Worm (Caenorhabditis elegans) whole organism, L1 larva: Measurements from ENCODE around the gene F53B1.8.

Experiments
- C04F5.9 ChIP-seq: sonication (generic microtip); optimal IDR thresholded peaks from 2 replicates; lab custom pipeline; 2016; ENCODE audit warnings: missing genetic modification characterization, missing compliant biosample characterization
- C16A3.4 ChIP-seq: fragments of 150-350 bp; optimal IDR thresholded peaks from 2 replicates; lab custom pipeline; 2014; ENCODE audit warnings: missing biosample characterization, missing genetic modification characterization
- aha-1 ChIP-seq: fragments of 150-350 bp; optimal IDR thresholded peaks from 2 replicates; lab custom pipeline; 2014; ENCODE audit warnings: missing biosample characterization, missing genetic modification characterization
- ama-1 ChIP-seq: fragments of 150-350 bp; optimal IDR thresholded peaks from 2 replicates; lab custom pipeline; 2014
- blmp-1 ChIP-seq: fragments of 150-350 bp; optimal IDR thresholded peaks from 2 replicates; lab custom pipeline; 2014; ENCODE audit warnings: missing biosample characterization, missing genetic modification characterization
- ceh-63 ChIP-seq: fragments of 200-800 bp; sonication (Bioruptor generic); optimal IDR thresholded peaks from 2 replicates; lab custom pipeline; 2018; ENCODE audit warnings: mild to moderate bottlenecking, missing genetic modification characterization, missing compliant biosample characterization
- dsc-1 ChIP-seq: sonication (generic microtip); optimal IDR thresholded peaks from 2 replicates; lab custom pipeline; 2016; ENCODE audit warnings: mild to moderate bottlenecking, missing genetic modification characterization, missing compliant biosample characterization
- efl-1 ChIP-seq, 4 experiments: fragments of 150-350 bp; optimal IDR thresholded peaks in 3 of 4; peaks in 1 of 4; 1 replicate in 1 of 4; 2 replicates in 3 of 4; lab custom pipeline; 2014; ENCODE audit warnings: missing biosample characterization in 2 of 4, missing genetic modification characterization in 2 of 4, missing genetic modification reagents in 2 of 4
- efl-3 ChIP-seq: fragments of 200-800 bp; sonication (Bioruptor generic); optimal IDR thresholded peaks from 2 replicates; lab custom pipeline; 2018; ENCODE audit warnings: mild to moderate bottlenecking, missing genetic modification characterization, missing compliant biosample characterization
- egl-27 ChIP-seq, 2 experiments: fragments of 150-350 bp in 1 of 2; sonication (generic microtip); optimal IDR thresholded peaks; 3 replicates each; lab custom pipeline; 2017 to 2018; ENCODE audit warnings: missing biosample characterization in 2 of 2, missing genetic modification characterization in 2 of 2, missing genetic modification reagents in 2 of 2
- elt-2 ChIP-seq: sonication (generic microtip); optimal IDR thresholded peaks from 2 replicates; lab custom pipeline; 2016; ENCODE audit warnings: missing genetic modification characterization, mild to moderate bottlenecking, inconsistent platforms, missing compliant biosample characterization, missing genetic modification reagents
- elt-3 ChIP-seq, 6 experiments: fragments of 150-350 bp in 1 of 6; sonication (generic microtip); optimal IDR thresholded peaks; 2 replicates each; lab custom pipeline; 2017 to 2018; ENCODE audit warnings: missing biosample characterization in 6 of 6, missing genetic modification characterization in 6 of 6, inconsistent platforms in 1 of 6
- fkh-8 ChIP-seq: sonication (generic microtip); optimal IDR thresholded peaks from 2 replicates; lab custom pipeline; 2016; ENCODE audit warnings: mild to moderate bottlenecking, missing genetic modification characterization, missing compliant biosample characterization
- hpl-2 ChIP-seq: fragments of 150-350 bp; optimal IDR thresholded peaks from 2 replicates; lab custom pipeline; 2014; ENCODE audit warnings: missing biosample characterization, missing genetic modification reagents, missing genetic modification characterization
- jun-1 ChIP-seq: fragments of 150-350 bp; optimal IDR thresholded peaks from 2 replicates; lab custom pipeline; 2014; ENCODE audit warnings: missing biosample characterization, missing genetic modification reagents, missing genetic modification characterization
- lin-13 ChIP-seq: fragments of 150-350 bp; optimal IDR thresholded peaks from 2 replicates; lab custom pipeline; 2014; ENCODE audit warnings: missing biosample characterization, missing genetic modification reagents, missing genetic modification characterization
- lin-14 ChIP-seq: fragments of 200-800 bp; sonication (Bioruptor generic); optimal IDR thresholded peaks from 2 replicates; lab custom pipeline; 2018; ENCODE audit warnings: mild to moderate bottlenecking, missing genetic modification characterization, moderate library complexity, missing compliant biosample characterization
- lin-35 ChIP-seq, 2 experiments: fragments of 150-350 bp; optimal IDR thresholded peaks; 2 replicates each; lab custom pipeline; 2014; ENCODE audit warnings: missing biosample characterization in 2 of 2, missing genetic modification characterization in 2 of 2, missing genetic modification reagents in 2 of 2
- lir-3 ChIP-seq: sonication (generic microtip); optimal IDR thresholded peaks from 2 replicates; lab custom pipeline; 2016; ENCODE audit warnings: mild to moderate bottlenecking, missing genetic modification characterization, moderate library complexity, missing compliant biosample characterization; ENCODE audit not compliant: poor library complexity
- mdl-1 ChIP-seq, 2 experiments: fragments of 150-350 bp; optimal IDR thresholded peaks; 2 replicates each; lab custom pipeline; 2014 to 2017; ENCODE audit warnings: missing biosample characterization in 2 of 2, missing genetic modification characterization in 2 of 2, inconsistent platforms in 1 of 2
- mep-1 ChIP-seq: fragments of 150-350 bp; optimal IDR thresholded peaks from 2 replicates; lab custom pipeline; 2014; ENCODE audit warnings: missing biosample characterization, missing genetic modification characterization
- nhr-11 ChIP-seq: fragments of 150-350 bp; optimal IDR thresholded peaks from 2 replicates; lab custom pipeline; 2014; ENCODE audit warnings: missing biosample characterization, missing genetic modification characterization
- nhr-19 ChIP-seq: fragments of 200-800 bp; sonication (Bioruptor generic); conservative IDR thresholded peaks from 2 replicates; pipeline ENCODE4 v1.3.6; 2022; ENCODE audit warnings: missing genetic modification characterization, missing compliant biosample characterization
- nhr-20 ChIP-seq: sonication (generic microtip); optimal IDR thresholded peaks from 2 replicates; lab custom pipeline; 2016; ENCODE audit warnings: mild to moderate bottlenecking, missing genetic modification characterization, missing compliant biosample characterization
- nhr-28 ChIP-seq: fragments of 150-350 bp; optimal IDR thresholded peaks from 2 replicates; lab custom pipeline; 2014; ENCODE audit warnings: missing biosample characterization, missing genetic modification characterization
- nhr-71 ChIP-seq: sonication (generic microtip); optimal IDR thresholded peaks from 2 replicates; lab custom pipeline; 2016; ENCODE audit warnings: mild to moderate bottlenecking, missing genetic modification characterization, moderate library complexity, missing compliant biosample characterization
- nhr-76 ChIP-seq: sonication (generic microtip); optimal IDR thresholded peaks from 2 replicates; lab custom pipeline; 2017; ENCODE audit warnings: missing biosample characterization, missing genetic modification characterization
- nhr-77 ChIP-seq: fragments of 150-350 bp; optimal IDR thresholded peaks from 2 replicates; lab custom pipeline; 2014; ENCODE audit warnings: missing biosample characterization, missing genetic modification characterization
- nhr-85 ChIP-seq: sonication (generic microtip); peaks from one replicate; lab custom pipeline; 2016; ENCODE audit warnings: missing genetic modification characterization, inconsistent platforms, missing compliant biosample characterization
- nhr-90 ChIP-seq: sonication (generic microtip); optimal IDR thresholded peaks from 2 replicates; lab custom pipeline; 2016; ENCODE audit warnings: mild to moderate bottlenecking, missing genetic modification characterization, missing compliant biosample characterization; ENCODE audit not compliant: poor library complexity
- pag-3 ChIP-seq: sonication (generic microtip); optimal IDR thresholded peaks from 2 replicates; lab custom pipeline; 2017; ENCODE audit warnings: missing genetic modification characterization, mild to moderate bottlenecking, missing compliant biosample characterization, antibody characterized with exemption, borderline replicate concordance; ENCODE audit not compliant: insufficient read depth
- pqm-1 ChIP-seq: sonication (generic microtip); optimal IDR thresholded peaks from 3 replicates; lab custom pipeline; 2017; ENCODE audit warnings: missing biosample characterization, missing genetic modification characterization
- skn-1 ChIP-seq: fragments of 150-350 bp; optimal IDR thresholded peaks from 2 replicates; lab custom pipeline; 2014; ENCODE audit warnings: missing biosample characterization, missing genetic modification characterization
- snpc-4 ChIP-seq: fragments of 150-350 bp; optimal IDR thresholded peaks from 2 replicates; lab custom pipeline; 2014; ENCODE audit warnings: missing biosample characterization, missing genetic modification characterization
- snu-23 ChIP-seq: sonication (generic microtip); optimal IDR thresholded peaks from 2 replicates; lab custom pipeline; 2016; ENCODE audit warnings: missing genetic modification characterization, missing compliant biosample characterization
- sptf-1 ChIP-seq: fragments of 150-350 bp; optimal IDR thresholded peaks from 2 replicates; lab custom pipeline; 2014; ENCODE audit warnings: missing biosample characterization, missing genetic modification characterization
- tlp-1 ChIP-seq: fragments of 150-350 bp; optimal IDR thresholded peaks from 2 replicates; lab custom pipeline; 2014; ENCODE audit warnings: missing biosample characterization, missing genetic modification characterization
- unc-30 ChIP-seq: sonication (generic microtip); optimal IDR thresholded peaks from 2 replicates; lab custom pipeline; 2017; ENCODE audit warnings: missing biosample characterization, missing genetic modification characterization
- unc-98 ChIP-seq: fragments of 200-800 bp; sonication (Bioruptor generic); IDR thresholded peaks from 2 replicates; pipeline ENCODE4 v1.3.6; 2022; ENCODE audit warnings: missing genetic modification characterization, missing compliant biosample characterization
- zip-4 ChIP-seq: fragments of 200-800 bp; sonication (Bioruptor generic); optimal IDR thresholded peaks from 2 replicates; lab custom pipeline; 2018; ENCODE audit warnings: mild to moderate bottlenecking, missing genetic modification characterization, moderate library complexity, missing compliant biosample characterization

The F53B1.8 gene

ce11 chrX:2099002-2099401 lies 31.0 kb downstream of the F53B1.8 start:
- TF ChIP-seq efl-1 (optimal IDR thresholded peaks at IDR 0.05; lab: Kevin White, UChicago) (no peak), efl-1 (GFP tag; optimal IDR thresholded peaks at IDR 0.05 in 1 of 2; lab: Kevin White, UChicago) (peak in 1 of 2 experiments; percentile 84), zip-4 (no peak), hpl-2 (GFP tag; lab: Kevin White, UChicago) (no peak), egl-27 (tag; optimal IDR thresholded peaks at IDR 0.05; lab: Kevin White, UChicago) (no peak), ceh-63 (no peak), unc-30 (tag; lab: Kevin White, UChicago) (no peak), skn-1 (no peak), pqm-1 (tag; lab: Kevin White, UChicago) (no peak), nhr-77 (tag; lab: Kevin White, UChicago) (no peak)

ce11 chrX:2096804-2097203 lies 33.2 kb downstream of the F53B1.8 start, which contains the start of gene T21D9.2:
Gene T21D9.2, minus strand, starts transcription at chrX:2096904.
- no peak for TF ChIP-seq efl-3 (GFP tag; lab: Kevin White, UChicago)
- no peak for TF ChIP-seq C16A3.4 (tag; lab: Kevin White, UChicago)
- TF ChIP-seq sptf-1, result no peak
- TF ChIP-seq lir-3 (tag; lab: Kevin White, UChicago), result no peak
- no peak for TF ChIP-seq aha-1 (tag; lab: Kevin White, UChicago)
- TF ChIP-seq nhr-20 (tag; lab: Kevin White, UChicago), result no peak

- TF ChIP-seq ama-1, result no peak
- TF ChIP-seq efl-1 (optimal IDR thresholded peaks at IDR 0.05; lab: Kevin White, UChicago), result no peak
- peak in 1 of 2 experiments; percentile 79 for TF ChIP-seq efl-1 (GFP tag; optimal IDR thresholded peaks at IDR 0.05 in 1 of 2; lab: Kevin White, UChicago)
- TF ChIP-seq, all 84 proteins: peak for 1
Measured at ce11 chrX:2094094-2094493, 35.9 kb downstream of the F53B1.8 start.

ce11 chrX:2093169-2093568 lies 36.9 kb downstream of the F53B1.8 start, which contains the start of gene col-164:
Gene col-164, plus strand, starts transcription at chrX:2093469.
- no peak for TF ChIP-seq efl-1 (optimal IDR thresholded peaks at IDR 0.05; lab: Kevin White, UChicago)
- TF ChIP-seq efl-1 (GFP tag; optimal IDR thresholded peaks at IDR 0.05 in 1 of 2; lab: Kevin White, UChicago), result peak in 1 of 2 experiments; percentile 27
- TF ChIP-seq dsc-1 (tag; lab: Kevin White, UChicago), result no peak
- TF ChIP-seq nhr-11 (tag; lab: Kevin White, UChicago), result no peak
- no peak for TF ChIP-seq nhr-28 (tag; lab: Kevin White, UChicago)
- TF ChIP-seq fkh-8 (tag; lab: Kevin White, UChicago), result no peak
- no peak for TF ChIP-seq lin-13
- no peak for TF ChIP-seq nhr-76 (tag; lab: Kevin White, UChicago)
- TF ChIP-seq aha-1 (tag; lab: Kevin White, UChicago), result no peak
- TF ChIP-seq C16A3.4 (tag; lab: Kevin White, UChicago), result no peak

- TF ChIP-seq nhr-71 (tag; lab: Kevin White, UChicago) (peak; percentile 29), lir-3 (tag; lab: Kevin White, UChicago) (no peak), C04F5.9 (no peak), egl-27 (tag; optimal IDR thresholded peaks at IDR 0.05; lab: Kevin White, UChicago) (no peak), pag-3 (tag; lab: Kevin White, UChicago) (no peak), unc-98 (GFP tag; lab: Robert Waterston, UW) (no peak), snpc-4 (peak; percentile 6), lin-14 (GFP tag; lab: Kevin White, UChicago) (peak; percentile 31), mep-1 (peak; percentile 30), elt-2 (peak; percentile 73), lin-35 (GFP tag; optimal IDR thresholded peaks at IDR 0.05; lab: Kevin White, UChicago) (peak in 1 of 2 experiments; percentile 77), nhr-85 (tag; lab: Kevin White, UChicago) (peak; percentile 44), nhr-77 (tag; lab: Kevin White, UChicago) (no peak), mdl-1 (tag; optimal IDR thresholded peaks at IDR 0.05; lab: Kevin White, UChicago) (peak in 1 of 2 experiments; percentile 8), efl-1 (optimal IDR thresholded peaks at IDR 0.05; lab: Kevin White, UChicago) (no peak), efl-1 (GFP tag; optimal IDR thresholded peaks at IDR 0.05 in 1 of 2; lab: Kevin White, UChicago) (peak in 1 of 2 experiments; percentile 93), nhr-19 (GFP tag; lab: Robert Waterston, UW) (no peak), elt-3 (tag; optimal IDR thresholded peaks at IDR 0.05; lab: Kevin White, UChicago) (peak in 2 of 6 experiments; percentile 39 to 63), dsc-1 (tag; lab: Kevin White, UChicago) (no peak), nhr-90 (peak; percentile 44), jun-1 (tag; lab: Kevin White, UChicago) (no peak), snu-23 (peak; percentile 19), nhr-20 (tag; lab: Kevin White, UChicago) (peak; percentile 50), tlp-1 (no peak), lin-13 (no peak), blmp-1 (tag; lab: Kevin White, UChicago) (peak; percentile 24)
- TF ChIP-seq, all 84 proteins: peak for 14
Measured at ce11 chrX:2090493-2090892, 39.5 kb downstream of the F53B1.8 start.
